Fruit fly (Drosophila melanogaster) Kc167 (cell line): ENCODE results near the gene CG9586.

Experiments used
- Myc ChIP-seq: fragments of >200 bp; optimal IDR thresholded peaks from 2 replicates; lab custom pipeline; 2017; ENCODE audit warnings: missing external identifiers
- Sin3A ChIP-seq: fragments of >200 bp; optimal IDR thresholded peaks from 2 replicates; lab custom pipeline; 2018; ENCODE audit warnings: missing external identifiers
- h ChIP-seq: fragments of >200 bp; optimal IDR thresholded peaks from 3 replicates; lab custom pipeline; 2018; ENCODE audit warnings: missing external identifiers
- insv ChIP-seq: fragments of >200 bp; optimal IDR thresholded peaks from 3 replicates; lab custom pipeline; 2018; ENCODE audit warnings: missing external identifiers
- psq ChIP-seq: fragments of >200 bp; optimal IDR thresholded peaks from 2 replicates; lab custom pipeline; 2017; ENCODE audit warnings: missing external identifiers
- ttk ChIP-seq: sonication (Bioruptor generic); optimal IDR thresholded peaks from 2 replicates; lab custom pipeline; 2017; ENCODE audit warnings: missing external identifiers

DNA sequence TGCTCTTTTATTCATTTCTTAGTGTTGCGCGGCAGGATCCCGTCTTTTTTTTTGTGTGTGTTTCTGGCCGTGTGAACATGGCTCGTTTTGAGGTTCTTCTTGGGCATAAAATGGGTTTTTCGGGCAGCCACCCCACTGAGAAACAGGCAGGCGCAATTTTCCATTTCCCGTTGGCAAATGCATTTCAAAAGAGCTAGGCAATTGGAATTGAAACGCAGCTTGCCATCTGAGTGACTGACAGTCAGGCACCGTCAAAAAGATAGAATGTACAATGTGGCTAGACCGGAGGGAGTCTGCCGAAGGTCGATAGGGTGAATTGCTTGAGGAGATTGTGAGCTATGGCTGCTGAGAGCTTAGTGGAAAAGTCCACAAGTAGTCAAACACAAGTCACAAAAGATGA is 16.2 kb downstream of the CG9586 start:
- no peak for TF ChIP-seq Myc
- no peak for TF ChIP-seq h (lab: Kevin White, UChicago)
- no peak for TF ChIP-seq psq (lab: Kevin White, UChicago)
- TF ChIP-seq insv (lab: Kevin White, UChicago): no peak
- TF ChIP-seq Sin3A: no peak
- TF ChIP-seq ttk (lab: Kevin White, UChicago): no peak
